Worm (Caenorhabditis elegans): ENCODE results near the gene C04C11.1.

DNA sequence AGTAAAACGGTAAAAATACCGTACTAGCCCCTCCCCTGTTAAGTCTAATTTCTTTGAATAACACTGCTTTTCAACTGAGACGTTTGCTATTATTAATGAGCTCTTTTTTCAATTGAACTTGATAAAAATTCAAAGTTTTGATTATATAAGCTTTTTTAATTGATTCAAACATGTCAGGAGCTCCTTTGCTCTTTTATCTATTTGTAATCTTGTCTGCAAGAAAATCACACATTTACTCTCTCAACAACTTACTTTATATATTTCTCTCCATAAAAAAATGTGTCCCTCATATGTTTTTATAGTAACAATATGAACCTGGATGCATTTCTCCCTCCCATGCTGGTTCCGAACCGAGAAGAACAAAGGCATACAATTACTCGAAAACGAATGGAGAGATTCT lies at the start of gene C04C11.1:
- TF ChIP-seq egl-27 (tag; optimal IDR thresholded peaks at IDR 0.05) (no peak), jun-1 (tag; optimal IDR thresholded peaks at IDR 0.05) (no peak), fos-1 (tag; optimal IDR thresholded peaks at IDR 0.05) (no peak), lin-39 (tag; optimal IDR thresholded peaks at IDR 0.05) (no peak)

Measured in whole organism, L3 larva.